Worm (Caenorhabditis elegans): ENCODE results near the gene dpy-19.

The dpy-19 gene

ce11 chrIII:8646021-8646420 lies 21.3 kb downstream of the dpy-19 start (continued):
- TF ChIP-seq ceh-32 (tag; optimal IDR thresholded peaks at IDR 0.05; ENCODE audit: poor library complexity): no peak
- no peak for TF ChIP-seq nhr-25 (tag; optimal IDR thresholded peaks at IDR 0.05; ENCODE audit: borderline replicate concordance, insufficient read depth)
- TF ChIP-seq F26F4.8 (GFP tag; conservative IDR thresholded peaks at IDR 0.05): 0 out of 2 replicates have a peak, but pooled peaks have one; percentile 42
- TF ChIP-seq daf-19 (GFP tag; conservative IDR thresholded peaks at IDR 0.05): no peak
- no peak for TF ChIP-seq lin-15B (tag; optimal IDR thresholded peaks at IDR 0.05)
- TF ChIP-seq unc-62 (GFP tag; optimal IDR thresholded peaks at IDR 0.05 in 1 of 2): no peak
- no peak for TF ChIP-seq unc-62 (tag; optimal IDR thresholded peaks at IDR 0.05)
- no peak for TF ChIP-seq tra-1 (GFP tag; IDR thresholded peaks at IDR 0.05)
- no peak for TF ChIP-seq set-16 (GFP tag; IDR thresholded peaks at IDR 0.05)
- TF ChIP-seq madf-9 (GFP tag; conservative IDR thresholded peaks at IDR 0.05): no peak
- TF ChIP-seq duxl-1 (tag; optimal IDR thresholded peaks at IDR 0.05; ENCODE audit: poor library complexity): no peak
- TF ChIP-seq F37D6.2 (tag; optimal IDR thresholded peaks at IDR 0.05): no peak
- no peak for TF ChIP-seq nhr-102 (tag; optimal IDR thresholded peaks at IDR 0.05)
- no peak for TF ChIP-seq hlh-30 (tag; optimal IDR thresholded peaks at IDR 0.05; ENCODE audit: insufficient read depth)
- 0 out of 2 replicates have a peak, but pooled peaks have one; percentile 39 for TF ChIP-seq ceh-44 (GFP tag; IDR thresholded peaks at IDR 0.05)
- TF ChIP-seq hif-1 (tag; optimal IDR thresholded peaks at IDR 0.05): no peak
- TF ChIP-seq ama-1 (optimal IDR thresholded peaks at IDR 0.05): no peak
- TF ChIP-seq nhr-76 (tag; optimal IDR thresholded peaks at IDR 0.05): no peak
- TF ChIP-seq nhr-28 (tag; optimal IDR thresholded peaks at IDR 0.05): no peak
- 0 out of 2 replicates have a peak, but pooled peaks have one; percentile 60 for TF ChIP-seq F44E2.7 (GFP tag; IDR thresholded peaks at IDR 0.05)
- TF ChIP-seq unc-39 (tag; optimal IDR thresholded peaks at IDR 0.05): no peak
- no peak for TF ChIP-seq ces-1 (GFP tag; optimal IDR thresholded peaks at IDR 0.05)
- TF ChIP-seq mxl-2 (GFP tag; conservative IDR thresholded peaks at IDR 0.05): no peak
- no peak; the same call in 1 of the 2 replicates for TF ChIP-seq Y48G9A.11 (GFP tag; IDR thresholded peaks at IDR 0.05)
- no peak for TF ChIP-seq fos-1 (tag; optimal IDR thresholded peaks at IDR 0.05)
- no peak for TF ChIP-seq nhr-111 (GFP tag; optimal IDR thresholded peaks at IDR 0.05)
- TF ChIP-seq hmg-1.1 (GFP tag; IDR thresholded peaks at IDR 0.05): 0 out of 2 replicates have a peak, but pooled peaks have one; percentile 12
- peak; percentile 71 for TF ChIP-seq vab-7 (GFP tag; IDR thresholded peaks at IDR 0.05)
- no peak for TF ChIP-seq spr-3 (GFP tag; optimal IDR thresholded peaks at IDR 0.05)
- no peak for TF ChIP-seq hlh-11 (tag; optimal IDR thresholded peaks at IDR 0.05)
- TF ChIP-seq egl-43 (GFP tag; IDR thresholded peaks at IDR 0.05): no peak
- no peak for TF ChIP-seq nhr-77 (tag; optimal IDR thresholded peaks at IDR 0.05)
- no peak for TF ChIP-seq lin-29 (GFP tag; IDR thresholded peaks at IDR 0.05)
- peak; percentile 77 for TF ChIP-seq lim-7 (GFP tag; IDR thresholded peaks at IDR 0.05)
- no peak for TF ChIP-seq egl-27 (tag; optimal IDR thresholded peaks at IDR 0.05)
- TF ChIP-seq F49E8.2 (tag; optimal IDR thresholded peaks at IDR 0.05; ENCODE audit: borderline replicate concordance): no peak
- no peak for TF ChIP-seq Y75B8A.6 (GFP tag; IDR thresholded peaks at IDR 0.05)
- TF ChIP-seq saeg-2 (GFP tag; IDR thresholded peaks at IDR 0.05): 0 out of 2 replicates have a peak, but pooled peaks have one; percentile 26
- no peak for TF ChIP-seq mep-1 (tag; optimal IDR thresholded peaks at IDR 0.05)
- TF ChIP-seq aha-1 (tag): no peak
- TF ChIP-seq daf-12 (tag; optimal IDR thresholded peaks at IDR 0.05): no peak
- TF ChIP-seq Y105C5A.15 (GFP tag; IDR thresholded peaks at IDR 0.05): no peak
- TF ChIP-seq nhr-41 (GFP tag; IDR thresholded peaks at IDR 0.05): 0 out of 2 replicates have a peak, but pooled peaks have one; percentile 25
- TF ChIP-seq mdt-29 (GFP tag; IDR thresholded peaks at IDR 0.05): no peak
- no peak for TF ChIP-seq pqm-1 (tag; optimal IDR thresholded peaks at IDR 0.05)
- 0 out of 2 replicates have a peak, but pooled peaks have one; percentile 32 for TF ChIP-seq ctbp-1 (GFP tag; IDR thresholded peaks at IDR 0.05)
- no peak for TF ChIP-seq rbr-2 (tag; optimal IDR thresholded peaks at IDR 0.05)
- TF ChIP-seq pha-4 (GFP tag; IDR thresholded peaks at IDR 0.05): peak; percentile 66; the same call in 1 of the 2 replicates
- no peak for TF ChIP-seq pha-4 (tag; optimal IDR thresholded peaks at IDR 0.05)
- TF ChIP-seq nhr-6 (tag; optimal IDR thresholded peaks at IDR 0.05): no peak
- no peak for TF ChIP-seq dve-1 (tag; optimal IDR thresholded peaks at IDR 0.05; ENCODE audit: insufficient read depth)

All from whole organism, L4 larva.